Worm (Caenorhabditis elegans) whole organism, young adult: ENCODE measurements around the gene mdt-20.

ENCODE experiments used
- attf-5 ChIP-seq: fragments of 200-800 bp; sonication (Bioruptor generic); optimal IDR thresholded peaks from 2 replicates; lab custom pipeline; 2018; ENCODE audit warnings: mild to moderate bottlenecking, missing genetic modification characterization, missing compliant biosample characterization
- dpff-1 ChIP-seq: sonication (generic microtip); optimal IDR thresholded peaks from 2 replicates; lab custom pipeline; 2017; ENCODE audit warnings: mild to moderate bottlenecking, missing genetic modification characterization, missing compliant biosample characterization
- let-526 ChIP-seq: fragments of 200-800 bp; sonication (Bioruptor generic); IDR thresholded peaks from 2 replicates; pipeline ENCODE4 v1.3.6; 2022; ENCODE audit warnings: missing genetic modification reagents, missing genetic modification characterization, missing compliant biosample characterization
- nfya-1 ChIP-seq: sonication (generic microtip); optimal IDR thresholded peaks from 2 replicates; lab custom pipeline; 2017; ENCODE audit warnings: antibody characterized with exemption, missing compliant biosample characterization, missing genetic modification characterization, borderline replicate concordance; ENCODE audit not compliant: insufficient read depth
- nfyb-1 ChIP-seq: fragments of 200-800 bp; sonication (Bioruptor generic); IDR thresholded peaks from 2 replicates; pipeline ENCODE4 v1.3.6; 2022; ENCODE audit warnings: missing genetic modification reagents, missing genetic modification characterization, missing compliant biosample characterization

DNA sequence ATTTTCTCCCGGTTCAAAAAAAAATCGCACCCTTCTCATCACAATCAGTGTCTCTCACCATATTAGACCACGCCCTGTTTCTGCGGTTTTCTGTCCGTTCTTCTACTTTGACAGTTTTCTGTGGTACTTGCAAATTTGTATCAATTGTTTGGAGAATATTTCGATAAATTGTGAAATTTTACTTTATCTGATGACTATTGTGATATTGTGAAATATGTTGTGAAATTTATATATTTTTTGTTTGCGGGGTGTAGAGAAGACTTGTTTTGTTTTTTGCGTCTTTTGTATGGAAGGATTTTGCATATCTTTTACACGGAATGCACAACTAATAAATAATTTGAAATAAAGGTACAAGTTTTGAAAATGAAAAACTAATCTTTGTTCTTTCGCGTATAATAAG lies 20.2 kb upstream of the mdt-20 start:
- TF ChIP-seq let-526 (GFP tag; lab: Robert Waterston, UW): no peak
- no peak for TF ChIP-seq nfyb-1 (GFP tag; lab: Robert Waterston, UW)
- no peak for TF ChIP-seq nfya-1 (tag; lab: Kevin White, UChicago)
- TF ChIP-seq dpff-1 (tag; lab: Kevin White, UChicago): no peak
- no peak for TF ChIP-seq attf-5 (GFP tag; lab: Kevin White, UChicago)
